Worm (Caenorhabditis elegans): ENCODE measurements around the gene F43E2.6.

ce11 chrII:7338995-7339394 is 29.7 kb downstream of the F43E2.6 start, which contains the start of gene nhr-21:
- no peak for TF ChIP-seq aly-2 (tag; optimal IDR thresholded peaks at IDR 0.05)
- TF ChIP-seq lsy-2 (tag; optimal IDR thresholded peaks at IDR 0.05), result peak in 1 of 2 experiments; percentile 52
- TF ChIP-seq nhr-76 (tag; optimal IDR thresholded peaks at IDR 0.05), result no peak
- no peak for TF ChIP-seq snpc-1.2 (GFP tag; IDR thresholded peaks at IDR 0.05)
